Worm (Caenorhabditis elegans) whole organism, L2 larva: ENCODE data around the gene F26D2.13.

Source experiments
- C34F6.9 ChIP-seq: fragments of 150-350 bp; optimal IDR thresholded peaks from 2 replicates; lab custom pipeline; 2014; ENCODE audit warnings: missing biosample characterization, missing genetic modification characterization
- F13H6.1 ChIP-seq: sonication (generic microtip); optimal IDR thresholded peaks from 2 replicates; lab custom pipeline; 2016; ENCODE audit warnings: missing genetic modification characterization, missing compliant biosample characterization
- Y55F3AM.14 ChIP-seq: fragments of 200-800 bp; sonication (Bioruptor generic); optimal IDR thresholded peaks from 2 replicates; lab custom pipeline; 2018; ENCODE audit warnings: mild to moderate bottlenecking, missing genetic modification characterization, missing compliant biosample characterization
- ZK546.5 ChIP-seq: sonication (generic microtip); optimal IDR thresholded peaks from 2 replicates; lab custom pipeline; 2017; ENCODE audit warnings: missing biosample characterization, missing genetic modification characterization
- aly-2 ChIP-seq: fragments of 150-350 bp; optimal IDR thresholded peaks from 2 replicates; lab custom pipeline; 2014; ENCODE audit warnings: missing biosample characterization, missing genetic modification characterization
- ama-1 ChIP-seq: fragments of 150-350 bp; optimal IDR thresholded peaks from 2 replicates; lab custom pipeline; 2018; ENCODE audit warnings: inconsistent platforms
- blmp-1 ChIP-seq: sonication (generic microtip); optimal IDR thresholded peaks from 2 replicates; lab custom pipeline; 2017; ENCODE audit warnings: missing genetic modification characterization, mild to moderate bottlenecking, missing compliant biosample characterization, antibody characterized with exemption, moderate library complexity; ENCODE audit not compliant: insufficient read depth
- ceh-16 ChIP-seq: fragments of 150-350 bp; optimal IDR thresholded peaks from 2 replicates; lab custom pipeline; 2014; ENCODE audit warnings: missing biosample characterization, missing genetic modification characterization
- dmd-4 ChIP-seq: sonication (generic microtip); optimal IDR thresholded peaks from 2 replicates; lab custom pipeline; 2017; ENCODE audit warnings: missing biosample characterization, missing genetic modification characterization
- egl-27 ChIP-seq: sonication (generic microtip); optimal IDR thresholded peaks from 3 replicates; lab custom pipeline; 2017; ENCODE audit warnings: missing biosample characterization, missing genetic modification reagents, missing genetic modification characterization
- elt-3 ChIP-seq: sonication (generic microtip); optimal IDR thresholded peaks from 2 replicates; lab custom pipeline; 2017; ENCODE audit warnings: missing biosample characterization, missing genetic modification characterization
- fos-1 ChIP-seq: fragments of 150-350 bp; optimal IDR thresholded peaks from 2 replicates; lab custom pipeline; 2014; ENCODE audit warnings: missing biosample characterization, missing genetic modification characterization
- gmeb-1 ChIP-seq: fragments of 150-350 bp; optimal IDR thresholded peaks from 2 replicates; lab custom pipeline; 2014; ENCODE audit warnings: missing biosample characterization, missing genetic modification characterization
- lin-13 ChIP-seq: fragments of 150-350 bp; optimal IDR thresholded peaks from 2 replicates; lab custom pipeline; 2014; ENCODE audit warnings: missing biosample characterization, missing genetic modification reagents, missing genetic modification characterization
- lin-39 ChIP-seq: fragments of 150-350 bp; optimal IDR thresholded peaks from 2 replicates; lab custom pipeline; 2014; ENCODE audit warnings: missing biosample characterization, missing genetic modification reagents, missing genetic modification characterization
- lsy-2 ChIP-seq, 2 experiments: fragments of 150-350 bp in 1 of 2; sonication (generic microtip) in 1 of 2; optimal IDR thresholded peaks; 2 replicates each; lab custom pipeline; 2014 to 2017; ENCODE audit warnings: missing biosample characterization in 2 of 2, missing genetic modification characterization in 2 of 2
- mbf-1 ChIP-seq: sonication (generic microtip); optimal IDR thresholded peaks from 2 replicates; lab custom pipeline; 2017; ENCODE audit warnings: missing biosample characterization, missing genetic modification characterization
- nhr-10 ChIP-seq: sonication (generic microtip); optimal IDR thresholded peaks from 2 replicates; lab custom pipeline; 2017; ENCODE audit warnings: missing biosample characterization, missing genetic modification characterization
- nhr-11 ChIP-seq: fragments of 150-350 bp; optimal IDR thresholded peaks from 2 replicates; lab custom pipeline; 2014; ENCODE audit warnings: missing biosample characterization, missing genetic modification characterization
- nhr-12 ChIP-seq: fragments of 150-350 bp; optimal IDR thresholded peaks from 2 replicates; lab custom pipeline; 2014; ENCODE audit warnings: missing biosample characterization, missing genetic modification characterization
- nhr-21 ChIP-seq: fragments of 150-350 bp; optimal IDR thresholded peaks from 2 replicates; lab custom pipeline; 2014; ENCODE audit warnings: missing biosample characterization, missing genetic modification characterization
- nhr-23 ChIP-seq: fragments of 150-350 bp; optimal IDR thresholded peaks from 2 replicates; lab custom pipeline; 2014; ENCODE audit warnings: missing biosample characterization, missing genetic modification reagents, missing genetic modification characterization
- nhr-25 ChIP-seq: fragments of 150-350 bp; sonication (generic microtip); optimal IDR thresholded peaks from 3 replicates; lab custom pipeline; 2014; ENCODE audit warnings: missing biosample characterization, missing genetic modification characterization
- nhr-77 ChIP-seq: fragments of 150-350 bp; optimal IDR thresholded peaks from 2 replicates; lab custom pipeline; 2014; ENCODE audit warnings: missing biosample characterization, missing genetic modification characterization
- peb-1 ChIP-seq: fragments of 150-350 bp; optimal IDR thresholded peaks from 2 replicates; lab custom pipeline; 2014; ENCODE audit warnings: missing biosample characterization, missing genetic modification characterization
- sem-4 ChIP-seq: fragments of 150-350 bp; optimal IDR thresholded peaks from 2 replicates; lab custom pipeline; 2014; ENCODE audit warnings: missing biosample characterization, missing genetic modification reagents, missing genetic modification characterization
- skn-1 ChIP-seq: sonication (generic microtip); optimal IDR thresholded peaks from 2 replicates; lab custom pipeline; 2017; ENCODE audit warnings: missing biosample characterization, missing genetic modification characterization
- sma-9 ChIP-seq, 2 experiments: fragments of 150-350 bp in 1 of 2; sonication (generic microtip) in 1 of 2; optimal IDR thresholded peaks; 2 replicates each; lab custom pipeline; 2014 to 2016; ENCODE audit warnings: missing genetic modification characterization in 2 of 2, mild to moderate bottlenecking in 1 of 2, missing biosample characterization in 1 of 2, missing compliant biosample characterization in 1 of 2, missing genetic modification reagents in 1 of 2, moderate library complexity in 1 of 2
- snpc-4 ChIP-seq: fragments of 150-350 bp; optimal IDR thresholded peaks from 2 replicates; lab custom pipeline; 2014; ENCODE audit warnings: missing biosample characterization, missing genetic modification characterization
- unc-39 ChIP-seq: fragments of 150-350 bp; optimal IDR thresholded peaks from 2 replicates; lab custom pipeline; 2014; ENCODE audit warnings: missing biosample characterization, missing genetic modification characterization
- unc-55 ChIP-seq: fragments of 150-350 bp; sonication (generic microtip); optimal IDR thresholded peaks from 3 replicates; lab custom pipeline; 2014; ENCODE audit warnings: missing biosample characterization, missing genetic modification reagents, missing genetic modification characterization
- unc-62 ChIP-seq: fragments of 150-350 bp; optimal IDR thresholded peaks from 2 replicates; lab custom pipeline; 2014; ENCODE audit warnings: missing biosample characterization, missing genetic modification reagents, missing genetic modification characterization
- zag-1 ChIP-seq: fragments of 150-350 bp; optimal IDR thresholded peaks from 2 replicates; lab custom pipeline; 2014; ENCODE audit warnings: missing biosample characterization, missing genetic modification characterization
- ztf-1 ChIP-seq: fragments of 200-800 bp; sonication (Bioruptor generic); conservative IDR thresholded peaks from 2 replicates; pipeline ENCODE4 v1.3.6; 2022; ENCODE audit warnings: missing genetic modification characterization, missing compliant biosample characterization
- ztf-11 ChIP-seq: sonication (generic microtip); optimal IDR thresholded peaks from 2 replicates; lab custom pipeline; 2017; ENCODE audit warnings: missing biosample characterization, missing genetic modification characterization

F26D2.13 gene

ce11 chrV:16479275-16479674, 43.9 kb upstream of the F26D2.13 start, which contains the start of gene T08G3.11:
Gene T08G3.11, minus strand, starts transcription at chrV:16479375.
- TF ChIP-seq lin-13: no peak

- TF ChIP-seq elt-3 (tag; lab: Kevin White, UChicago) (no peak), Y55F3AM.14 (no peak), ceh-16 (no peak), nhr-25 (no peak)
Measured at ce11 chrV:16471995-16472563, 36.7 kb upstream of the F26D2.13 start, which contains the start of gene srw-35. Gene srw-35, plus strand, starts transcription at chrV:16472513.

ce11 chrV:16470916-16471315, 35.5 kb upstream of the F26D2.13 start, which contains the start of gene srh-138:
Gene srh-138, minus strand, starts transcription at chrV:16471016.
- no peak for TF ChIP-seq elt-3 (tag; lab: Kevin White, UChicago)
- TF ChIP-seq unc-62 (GFP tag; lab: Kevin White, UChicago): no peak
- no peak for TF ChIP-seq nhr-23 (tag; lab: Kevin White, UChicago)
- no peak for TF ChIP-seq egl-27 (tag; lab: Kevin White, UChicago)
- TF ChIP-seq ama-1 (lab: Kevin White, UChicago): no peak
- TF ChIP-seq lin-39 (tag; lab: Kevin White, UChicago): no peak
- TF ChIP-seq dmd-4 (tag; lab: Kevin White, UChicago): no peak
- TF ChIP-seq snpc-4: no peak
- no peak for TF ChIP-seq nhr-21 (tag; lab: Kevin White, UChicago)
- no peak for TF ChIP-seq nhr-12
- TF ChIP-seq ZK546.5 (tag; lab: Kevin White, UChicago): no peak
- no peak for TF ChIP-seq skn-1 (tag; lab: Kevin White, UChicago)
- TF ChIP-seq ceh-16: no peak
- no peak for TF ChIP-seq fos-1 (tag; lab: Kevin White, UChicago)
- TF ChIP-seq, all 48 proteins: peak for 0

- TF ChIP-seq nhr-10: no peak
- no peak for TF ChIP-seq Y55F3AM.14
- TF ChIP-seq fos-1 (tag; lab: Kevin White, UChicago): no peak
- no peak for TF ChIP-seq nhr-77 (tag; lab: Kevin White, UChicago)
- TF ChIP-seq gmeb-1 (tag; lab: Kevin White, UChicago): no peak
- TF ChIP-seq dmd-4 (tag; lab: Kevin White, UChicago): no peak
- TF ChIP-seq F13H6.1 (tag; lab: Kevin White, UChicago): no peak
- no peak for TF ChIP-seq ztf-1 (GFP tag; lab: Robert Waterston, UW)
- TF ChIP-seq egl-27 (tag; lab: Kevin White, UChicago): no peak
- TF ChIP-seq aly-2 (tag; lab: Kevin White, UChicago): no peak
- no peak for TF ChIP-seq ZK546.5 (tag; lab: Kevin White, UChicago)
- TF ChIP-seq blmp-1: no peak
- TF ChIP-seq unc-39: no peak
- TF ChIP-seq nhr-11 (tag; lab: Kevin White, UChicago): no peak
- no peak for TF ChIP-seq lin-13
- TF ChIP-seq unc-55: no peak
- TF ChIP-seq C34F6.9 (tag; lab: Kevin White, UChicago): no peak
Measured at ce11 chrV:16467840-16468239, 32.4 kb upstream of the F26D2.13 start, which contains the start of gene sru-44. Gene sru-44, minus strand, starts transcription at chrV:16467940.

ce11 chrV:16460866-16461265, 25.5 kb upstream of the F26D2.13 start, which contains the start of gene srh-142:
Gene srh-142, minus strand, starts transcription at chrV:16460966.
- no peak for TF ChIP-seq lsy-2 (tag; optimal IDR thresholded peaks at IDR 0.05; lab: Kevin White, UChicago)
- no peak for TF ChIP-seq nhr-10
- no peak for TF ChIP-seq zag-1 (tag; lab: Kevin White, UChicago)
- TF ChIP-seq snpc-4: no peak
- TF ChIP-seq ztf-11 (tag; lab: Kevin White, UChicago): no peak
- TF ChIP-seq aly-2 (tag; lab: Kevin White, UChicago): no peak
- TF ChIP-seq gmeb-1 (tag; lab: Kevin White, UChicago): no peak
- TF ChIP-seq ZK546.5 (tag; lab: Kevin White, UChicago): no peak
- no peak for TF ChIP-seq nhr-12
- no peak for TF ChIP-seq unc-39
- no peak for TF ChIP-seq nhr-23 (tag; lab: Kevin White, UChicago)
- TF ChIP-seq mbf-1 (tag; lab: Kevin White, UChicago): no peak
- no peak for TF ChIP-seq sem-4 (tag; lab: Kevin White, UChicago)
- no peak for TF ChIP-seq sma-9 (GFP tag; optimal IDR thresholded peaks at IDR 0.05; lab: Kevin White, UChicago)
- no peak for TF ChIP-seq sma-9 (tag; optimal IDR thresholded peaks at IDR 0.05; lab: Kevin White, UChicago)
- TF ChIP-seq blmp-1: no peak
- no peak for TF ChIP-seq ceh-16
- TF ChIP-seq peb-1 (tag; lab: Kevin White, UChicago): no peak
